Worm (Caenorhabditis elegans) whole organism, mixed stage, embryonic: Measurements from ENCODE around the gene rbc-1.

ENCODE experiments used
- M03D4.4 ChIP-seq: sonication (generic microtip); optimal IDR thresholded peaks from 2 replicates; lab custom pipeline; 2017; ENCODE audit warnings: mild to moderate bottlenecking, missing genetic modification characterization, missing compliant biosample characterization
- bed-3 ChIP-seq: fragments of 200-800 bp; sonication (Bioruptor generic); optimal IDR thresholded peaks from 3 replicates; lab custom pipeline; 2018; ENCODE audit warnings: mild to moderate bottlenecking, missing genetic modification characterization, moderate library complexity, missing compliant biosample characterization
- blmp-1 ChIP-seq: fragments of 150-350 bp; optimal IDR thresholded peaks from 2 replicates; lab custom pipeline; 2014; ENCODE audit warnings: missing biosample characterization, missing genetic modification characterization
- ceh-39 ChIP-seq: fragments of 150-350 bp; optimal IDR thresholded peaks from 2 replicates; lab custom pipeline; 2014; ENCODE audit warnings: missing biosample characterization, missing genetic modification characterization
- ceh-43 ChIP-seq: fragments of 200-800 bp; sonication (Bioruptor generic); optimal IDR thresholded peaks from 2 replicates; lab custom pipeline; 2018; ENCODE audit warnings: mild to moderate bottlenecking, missing genetic modification characterization, moderate library complexity, missing compliant biosample characterization
- ceh-83 ChIP-seq: fragments of 200-800 bp; sonication (Bioruptor generic); optimal IDR thresholded peaks from 2 replicates; lab custom pipeline; 2018; ENCODE audit warnings: mild to moderate bottlenecking, missing genetic modification characterization, missing compliant biosample characterization
- ces-1 ChIP-seq: fragments of 150-350 bp; optimal IDR thresholded peaks from 2 replicates; lab custom pipeline; 2014; ENCODE audit warnings: missing biosample characterization, missing genetic modification reagents, missing genetic modification characterization
- cnd-1 ChIP-seq: fragments of 200-800 bp; sonication (Bioruptor generic); optimal IDR thresholded peaks from 2 replicates; lab custom pipeline; 2018; ENCODE audit warnings: mild to moderate bottlenecking, missing genetic modification characterization, missing compliant biosample characterization
- elt-1 ChIP-seq: sonication (generic microtip); optimal IDR thresholded peaks from 2 replicates; lab custom pipeline; 2017; ENCODE audit warnings: missing genetic modification characterization, mild to moderate bottlenecking, missing compliant biosample characterization, antibody characterized with exemption, moderate library complexity, borderline replicate concordance; ENCODE audit not compliant: insufficient read depth
- elt-3 ChIP-seq: fragments of 150-350 bp; optimal IDR thresholded peaks from 2 replicates; lab custom pipeline; 2014; ENCODE audit warnings: missing biosample characterization, missing genetic modification characterization
- flh-1 ChIP-seq: fragments of 200-800 bp; sonication (Bioruptor generic); optimal IDR thresholded peaks from 2 replicates; lab custom pipeline; 2018; ENCODE audit warnings: mild to moderate bottlenecking, missing genetic modification characterization, moderate library complexity, missing compliant biosample characterization
- ham-2 ChIP-seq: fragments of 200-800 bp; sonication (Bioruptor generic); optimal IDR thresholded peaks from 2 replicates; lab custom pipeline; 2018; ENCODE audit warnings: mild to moderate bottlenecking, missing genetic modification characterization, missing compliant biosample characterization
- hlh-1 ChIP-seq: fragments of 150-350 bp; optimal IDR thresholded peaks from 2 replicates; lab custom pipeline; 2014; ENCODE audit warnings: missing biosample characterization, missing genetic modification reagents, missing genetic modification characterization
- lin-13 ChIP-seq: fragments of 150-350 bp; optimal IDR thresholded peaks from 2 replicates; lab custom pipeline; 2014; ENCODE audit warnings: missing biosample characterization, missing genetic modification characterization
- lin-32 ChIP-seq: fragments of 200-800 bp; sonication (Bioruptor generic); optimal IDR thresholded peaks from 2 replicates; lab custom pipeline; 2018; ENCODE audit warnings: mild to moderate bottlenecking, missing genetic modification characterization, missing compliant biosample characterization
- mab-5 ChIP-seq: fragments of 150-350 bp; optimal IDR thresholded peaks from 2 replicates; lab custom pipeline; 2014; ENCODE audit warnings: missing biosample characterization, missing genetic modification characterization
- mep-1 ChIP-seq: fragments of 150-350 bp; optimal IDR thresholded peaks from 2 replicates; lab custom pipeline; 2017; ENCODE audit warnings: missing biosample characterization, missing genetic modification reagents, missing genetic modification characterization, inconsistent platforms
- mls-2 ChIP-seq: sonication (generic microtip); optimal IDR thresholded peaks from 2 replicates; lab custom pipeline; 2016; ENCODE audit warnings: mild to moderate bottlenecking, missing genetic modification characterization, moderate library complexity, missing compliant biosample characterization
- nhr-12 ChIP-seq: fragments of 150-350 bp; optimal IDR thresholded peaks from 2 replicates; lab custom pipeline; 2014; ENCODE audit warnings: missing biosample characterization, missing genetic modification characterization
- nhr-2 ChIP-seq: fragments of 150-350 bp; optimal IDR thresholded peaks from 2 replicates; lab custom pipeline; 2014; ENCODE audit warnings: missing biosample characterization, missing genetic modification characterization
- nhr-237 ChIP-seq: fragments of 150-350 bp; optimal IDR thresholded peaks from 2 replicates; lab custom pipeline; 2014; ENCODE audit warnings: missing biosample characterization, missing genetic modification characterization
- nhr-76 ChIP-seq: sonication (generic microtip); optimal IDR thresholded peaks from 2 replicates; lab custom pipeline; 2017; ENCODE audit warnings: missing biosample characterization, missing genetic modification characterization
- pha-4 ChIP-seq: fragments of 150-350 bp; optimal IDR thresholded peaks from 2 replicates; lab custom pipeline; 2018; ENCODE audit warnings: missing biosample characterization, missing genetic modification reagents, missing genetic modification characterization
- sem-2 ChIP-seq: fragments of 200-800 bp; sonication (Bioruptor generic); optimal IDR thresholded peaks from 2 replicates; lab custom pipeline; 2018; ENCODE audit warnings: mild to moderate bottlenecking, missing genetic modification characterization, missing compliant biosample characterization
- snpc-4 ChIP-seq: fragments of 150-350 bp; optimal IDR thresholded peaks from 2 replicates; lab custom pipeline; 2014; ENCODE audit warnings: missing biosample characterization, missing genetic modification characterization
- sptf-1 ChIP-seq: sonication (generic microtip); optimal IDR thresholded peaks from 2 replicates; lab custom pipeline; 2017; ENCODE audit warnings: mild to moderate bottlenecking, missing genetic modification characterization, moderate library complexity, missing compliant biosample characterization
- unc-120 ChIP-seq: sonication (generic microtip); optimal IDR thresholded peaks from 2 replicates; lab custom pipeline; 2017; ENCODE audit warnings: missing genetic modification characterization, missing compliant biosample characterization; ENCODE audit not compliant: poor library complexity, severe bottlenecking
- unc-39 ChIP-seq: fragments of 150-350 bp; optimal IDR thresholded peaks from 2 replicates; lab custom pipeline; 2014; ENCODE audit warnings: missing biosample characterization, missing genetic modification characterization
- unc-62 ChIP-seq: fragments of 150-350 bp; optimal IDR thresholded peaks from 2 replicates; lab custom pipeline; 2014; ENCODE audit warnings: missing biosample characterization, missing genetic modification reagents, missing genetic modification characterization
- ztf-11 ChIP-seq: fragments of 150-350 bp; optimal IDR thresholded peaks from 2 replicates; lab custom pipeline; 2014; ENCODE audit warnings: missing biosample characterization, missing genetic modification characterization

rbc-1 gene

DNA sequence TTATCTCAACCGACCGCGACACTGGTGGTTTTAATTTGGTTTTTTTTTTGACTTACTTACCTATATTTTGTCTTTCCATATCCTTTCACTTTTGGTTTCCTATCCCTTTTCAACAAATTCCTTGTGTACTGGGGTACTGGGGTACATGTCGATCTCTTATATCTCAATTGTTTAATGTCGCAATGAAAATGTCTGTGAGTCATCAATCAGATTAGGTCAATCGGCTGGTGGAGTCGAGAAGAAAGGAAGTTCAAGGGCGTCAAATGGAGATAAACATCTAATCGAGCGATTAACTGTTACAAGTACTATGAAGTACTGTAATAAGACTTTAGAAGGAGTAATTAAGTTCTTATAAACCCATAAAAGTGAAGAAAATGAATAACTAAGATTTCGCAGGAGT, 35.3 kb upstream of the rbc-1 start:
- TF ChIP-seq snpc-4 = no peak
- no peak for TF ChIP-seq sptf-1
- no peak for TF ChIP-seq ztf-11 (tag; lab: Kevin White, UChicago)
- TF ChIP-seq unc-62 (GFP tag; lab: Kevin White, UChicago) = peak; percentile 86
- no peak for TF ChIP-seq elt-3 (tag; lab: Kevin White, UChicago)
- no peak for TF ChIP-seq mls-2 (tag; lab: Kevin White, UChicago)
- TF ChIP-seq blmp-1 (tag; lab: Kevin White, UChicago) = no peak
- TF ChIP-seq nhr-2 (tag; lab: Kevin White, UChicago) = peak; percentile 78
- no peak for TF ChIP-seq ceh-83 (GFP tag; lab: Kevin White, UChicago)
- no peak for TF ChIP-seq cnd-1 (tag; lab: Kevin White, UChicago)
- TF ChIP-seq lin-32 (GFP tag; lab: Kevin White, UChicago) = no peak
- TF ChIP-seq elt-1 = peak; percentile 82

DNA sequence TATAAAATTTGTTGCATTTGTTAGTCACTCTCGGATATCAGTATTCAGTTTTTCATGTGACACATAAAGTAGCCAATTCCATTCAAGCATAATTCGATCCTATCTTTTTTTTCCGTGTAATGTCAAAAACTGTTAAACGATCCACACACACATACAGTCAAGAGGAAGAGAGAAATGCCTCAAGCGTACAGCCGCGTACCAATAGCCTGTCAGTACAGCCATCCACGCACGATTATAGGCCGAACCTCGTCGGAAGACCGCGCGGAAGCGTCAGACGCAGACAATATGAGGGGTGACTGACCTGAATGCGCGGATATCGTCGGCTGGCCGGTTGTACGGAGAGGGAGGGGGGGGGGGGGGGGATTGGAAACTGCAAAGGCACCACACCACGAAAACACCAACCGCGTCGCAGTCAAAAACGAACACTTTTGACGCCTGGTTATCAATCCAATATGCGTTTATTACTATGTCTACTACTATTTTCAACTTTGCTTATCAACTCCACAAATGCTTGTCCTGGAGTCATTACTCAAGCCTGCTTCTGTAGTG, 33.5 kb upstream of the rbc-1 start, which contains the start of gene let-4:
Gene let-4, plus strand, starts transcription at position 357 of the 549 bp plus-strand sequence.
- TF ChIP-seq cnd-1 (tag; lab: Kevin White, UChicago) (no peak), ham-2 (GFP tag; lab: Kevin White, UChicago) (peak; percentile 96), unc-62 (GFP tag; lab: Kevin White, UChicago) (no peak), nhr-2 (tag; lab: Kevin White, UChicago) (peak; percentile 44), sptf-1 (peak; percentile 59), unc-120 (tag; lab: Kevin White, UChicago) (no peak), ceh-83 (GFP tag; lab: Kevin White, UChicago) (peak; percentile 28), sem-2 (no peak), nhr-76 (tag; lab: Kevin White, UChicago) (no peak), M03D4.4 (peak; percentile 2), mep-1 (tag; lab: Kevin White, UChicago) (no peak), ceh-43 (GFP tag; lab: Kevin White, UChicago) (no peak), mls-2 (tag; lab: Kevin White, UChicago) (peak; percentile 20), lin-13 (tag; lab: Kevin White, UChicago) (no peak), mab-5 (tag; lab: Kevin White, UChicago) (no peak), hlh-1 (tag; lab: Kevin White, UChicago) (no peak), lin-32 (GFP tag; lab: Kevin White, UChicago) (no peak), nhr-237 (no peak), nhr-12 (tag; lab: Kevin White, UChicago) (no peak), ceh-39 (tag; lab: Kevin White, UChicago) (no peak), unc-39 (tag; lab: Kevin White, UChicago) (no peak), ztf-11 (tag; lab: Kevin White, UChicago) (no peak)

DNA sequence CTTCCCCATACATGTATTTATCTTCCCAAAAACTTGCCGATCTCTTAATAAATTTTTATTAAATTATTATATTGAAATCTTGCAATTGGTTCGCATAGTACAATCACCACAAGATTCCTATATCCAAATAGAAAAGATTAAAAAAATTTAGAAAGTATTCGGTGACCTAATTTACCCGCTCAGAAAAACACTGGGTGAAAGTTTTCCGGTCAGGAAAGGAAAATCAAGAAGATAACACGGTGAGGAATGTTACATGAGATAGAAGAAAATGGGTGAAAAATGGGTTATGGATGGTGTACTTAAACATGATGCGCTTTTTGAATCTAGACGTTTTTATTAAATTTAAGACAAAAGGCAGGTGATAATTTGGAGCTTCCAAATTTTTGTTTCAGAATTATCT, 30.3 kb upstream of the rbc-1 start:
- TF ChIP-seq blmp-1 (tag; lab: Kevin White, UChicago) (peak; percentile 64), ham-2 (GFP tag; lab: Kevin White, UChicago) (no peak)

DNA sequence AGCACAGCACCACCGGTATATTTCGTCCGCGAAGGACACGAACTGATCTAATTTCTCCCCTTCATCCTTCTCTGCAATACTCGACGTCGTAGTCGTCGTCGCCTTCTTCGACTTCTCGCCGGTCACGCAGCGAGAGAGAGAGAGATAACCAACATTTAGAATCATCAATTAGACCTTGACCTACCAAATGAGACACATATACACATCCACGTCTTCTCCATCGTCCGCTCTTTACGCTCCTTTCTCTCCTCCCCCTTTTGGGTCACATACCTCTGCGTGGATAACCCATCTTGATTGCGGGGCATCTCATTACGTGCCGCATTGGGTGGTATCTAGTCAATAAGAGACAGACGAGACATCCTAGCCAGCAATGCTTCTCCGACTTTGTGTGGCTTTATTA, 29.7 kb upstream of the rbc-1 start, which contains the start of gene sym-1:
Gene sym-1, plus strand, starts transcription at position 194 of the 400 bp plus-strand sequence.
- TF ChIP-seq M03D4.4 = no peak
- no peak for TF ChIP-seq pha-4 (tag; lab: Kevin White, UChicago)
- TF ChIP-seq ham-2 (GFP tag; lab: Kevin White, UChicago) = peak; percentile 89
- TF ChIP-seq unc-39 (tag; lab: Kevin White, UChicago) = no peak
- peak; percentile 84 for TF ChIP-seq elt-1
- TF ChIP-seq flh-1 = no peak
- TF ChIP-seq lin-13 (tag; lab: Kevin White, UChicago) = no peak
- TF ChIP-seq cnd-1 (tag; lab: Kevin White, UChicago) = peak; percentile 2
- no peak for TF ChIP-seq unc-62 (GFP tag; lab: Kevin White, UChicago)
- peak; percentile 27 for TF ChIP-seq ceh-83 (GFP tag; lab: Kevin White, UChicago)
- peak; percentile 27 for TF ChIP-seq nhr-2 (tag; lab: Kevin White, UChicago)

DNA sequence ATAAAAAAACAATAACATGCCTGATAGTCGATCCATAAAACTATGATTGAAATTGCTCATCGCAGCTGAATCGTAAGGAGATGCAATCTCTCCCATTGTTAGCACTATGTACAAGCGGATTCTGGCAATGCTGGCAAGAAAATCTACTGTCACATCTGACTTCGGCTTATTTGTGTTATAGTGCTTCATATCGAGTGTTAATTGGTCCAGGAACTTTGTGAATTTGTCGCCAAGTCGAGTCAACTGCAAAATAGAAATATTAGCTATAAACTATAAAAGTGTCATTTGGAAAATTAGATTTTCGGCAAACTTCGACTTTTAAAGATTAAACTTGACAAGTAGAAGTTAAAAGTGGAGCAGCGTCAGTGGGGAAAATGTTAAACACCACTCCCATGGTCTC, 26.8 kb upstream of the rbc-1 start:
- TF ChIP-seq nhr-2 (tag; lab: Kevin White, UChicago) = no peak
- no peak for TF ChIP-seq M03D4.4
- no peak for TF ChIP-seq snpc-4
- TF ChIP-seq hlh-1 (tag; lab: Kevin White, UChicago) = no peak
- no peak for TF ChIP-seq mls-2 (tag; lab: Kevin White, UChicago)
- TF ChIP-seq blmp-1 (tag; lab: Kevin White, UChicago) = no peak
- TF ChIP-seq mep-1 (tag; lab: Kevin White, UChicago) = no peak
- TF ChIP-seq bed-3 = no peak
- TF ChIP-seq unc-39 (tag; lab: Kevin White, UChicago) = no peak
- no peak for TF ChIP-seq cnd-1 (tag; lab: Kevin White, UChicago)
- TF ChIP-seq nhr-237 = no peak
- no peak for TF ChIP-seq unc-62 (GFP tag; lab: Kevin White, UChicago)
- TF ChIP-seq flh-1 = no peak
- no peak for TF ChIP-seq mab-5 (tag; lab: Kevin White, UChicago)
- TF ChIP-seq ces-1 (GFP tag; lab: Kevin White, UChicago) = no peak
- no peak for TF ChIP-seq lin-32 (GFP tag; lab: Kevin White, UChicago)
- TF ChIP-seq, all 35 proteins: peak for 0
